Worm (Caenorhabditis elegans): ENCODE measurements around the gene pmp-4.

- TF ChIP-seq tag-97 (GFP tag; IDR thresholded peaks at IDR 0.05), result no peak
- no peak for TF ChIP-seq mdl-1 (tag; optimal IDR thresholded peaks at IDR 0.05)
- TF ChIP-seq daf-12 (tag; optimal IDR thresholded peaks at IDR 0.05), result no peak
- no peak for TF ChIP-seq nhr-6 (tag; optimal IDR thresholded peaks at IDR 0.05)
- no peak for TF ChIP-seq ceh-28 (tag; optimal IDR thresholded peaks at IDR 0.05)
- TF ChIP-seq pha-4 (GFP tag; IDR thresholded peaks at IDR 0.05), result no peak
- no peak for TF ChIP-seq pha-4 (tag; optimal IDR thresholded peaks at IDR 0.05)
- no peak for TF ChIP-seq unc-130 (GFP tag; optimal IDR thresholded peaks at IDR 0.05)
- no peak for TF ChIP-seq cey-2 (tag; optimal IDR thresholded peaks at IDR 0.05; ENCODE audit: borderline replicate concordance, insufficient read depth)
- no peak for TF ChIP-seq nhr-10 (tag; optimal IDR thresholded peaks at IDR 0.05)
These were observed 7.9 kb upstream of the pmp-4 start for ce11 chrIV:17413343-17413742.

All from whole organism, L4 larva.